Fruit fly (Drosophila melanogaster): ENCODE data around the gene E2f1.

dm6 chr3R:21658281-21658680 is 2.4 kb downstream of the E2f1 start:
- TF ChIP-seq CG8478 (optimal IDR thresholded peaks at IDR 0.05) (no peak), CTCF (optimal IDR thresholded peaks at IDR 0.05) (no peak)

All from S2 (cell line).